Worm (Caenorhabditis elegans) whole organism, young adult: ENCODE measurements around the gene nkcc-1.

Experiments
- F39B2.1 ChIP-seq: fragments of 200-800 bp; sonication (Bioruptor generic); IDR thresholded peaks from 2 replicates; pipeline ENCODE4 v1.3.6; 2022; ENCODE audit warnings: missing genetic modification reagents, missing genetic modification characterization, missing compliant biosample characterization
- Y53F4B.3 ChIP-seq: fragments of 200-800 bp; sonication (Bioruptor generic); IDR thresholded peaks from 2 replicates; pipeline ENCODE4 v1.3.6; 2022; ENCODE audit warnings: missing genetic modification reagents, missing genetic modification characterization, missing compliant biosample characterization
- attf-6 ChIP-seq: fragments of 200-800 bp; sonication (Bioruptor generic); IDR thresholded peaks from 2 replicates; pipeline ENCODE4 v1.3.6; 2022; ENCODE audit warnings: missing genetic modification reagents, missing genetic modification characterization, missing compliant biosample characterization
- efl-1 ChIP-seq: fragments of 150-350 bp; optimal IDR thresholded peaks from 2 replicates; lab custom pipeline; 2014; ENCODE audit warnings: missing biosample characterization, missing genetic modification reagents, missing genetic modification characterization
- lin-35 ChIP-seq, 3 experiments: fragments of 150-350 bp in 2 of 3; sonication (generic microtip) in 1 of 3; optimal IDR thresholded peaks; 2 replicates each; lab custom pipeline; 2014 to 2018; ENCODE audit warnings: missing biosample characterization in 3 of 3, missing genetic modification characterization in 3 of 3, missing genetic modification reagents in 3 of 3
- lin-40 ChIP-seq: sonication (generic microtip); optimal IDR thresholded peaks from 2 replicates; lab custom pipeline; 2016; ENCODE audit warnings: missing genetic modification characterization, mild to moderate bottlenecking, missing compliant biosample characterization, missing genotype, missing genetic modification reagents
- unc-62 ChIP-seq: fragments of 150-350 bp; optimal IDR thresholded peaks from 2 replicates; lab custom pipeline; 2014; ENCODE audit warnings: missing biosample characterization, missing genetic modification reagents, missing genetic modification characterization
- ztf-26 ChIP-seq: sonication (generic microtip); optimal IDR thresholded peaks from 2 replicates; lab custom pipeline; 2017; ENCODE audit warnings: missing genetic modification characterization, missing compliant biosample characterization

DNA sequence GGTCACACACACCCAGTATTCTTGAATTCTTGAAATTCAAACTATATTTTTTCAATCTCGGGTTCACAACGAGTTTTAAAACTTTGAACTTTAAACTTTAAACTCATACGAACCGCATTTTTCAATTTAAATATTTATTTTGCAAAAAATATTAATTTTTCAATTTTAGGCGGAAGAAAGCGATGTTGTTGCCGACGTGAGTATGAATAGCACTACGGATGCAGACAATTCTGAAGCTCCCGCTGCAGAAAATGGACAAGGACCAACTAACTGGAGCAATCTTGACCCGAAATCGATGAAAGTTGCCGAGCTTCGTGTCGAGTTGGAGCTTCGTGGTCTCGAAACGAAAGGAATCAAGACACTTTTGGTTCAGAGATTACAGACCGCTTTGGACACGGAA lies 49.4 kb downstream of the nkcc-1 start:
- TF ChIP-seq efl-1 (GFP tag; lab: Kevin White, UChicago) (no peak), lin-35 (GFP tag; optimal IDR thresholded peaks at IDR 0.05; lab: Kevin White, UChicago) (no peak), F39B2.1 (GFP tag; lab: Robert Waterston, UW) (no peak), Y53F4B.3 (no peak), ztf-26 (tag; lab: Kevin White, UChicago) (no peak), attf-6 (peak; percentile 66; the same call in 1 of the 2 replicates), lin-40 (tag; lab: Kevin White, UChicago) (no peak), unc-62 (no peak)
